Worm (Caenorhabditis elegans) whole organism, late embryonic: Measurements from ENCODE around the gene C07A12.18.

Source experiments
- ceh-6 ChIP-seq: fragments of 200-800 bp; sonication (Bioruptor generic); optimal IDR thresholded peaks from 2 replicates; lab custom pipeline; 2018; ENCODE audit warnings: mild to moderate bottlenecking, missing genetic modification characterization, missing compliant biosample characterization
- rnt-1 ChIP-seq: sonication (generic microtip); optimal IDR thresholded peaks from 2 replicates; lab custom pipeline; 2016; ENCODE audit warnings: missing genetic modification characterization, missing compliant biosample characterization

ce11 chrX:4553491-4553890, 3.8 kb upstream of the C07A12.18 start:
- TF ChIP-seq ceh-6 (GFP tag; lab: Kevin White, UChicago) (no peak), rnt-1 (tag; lab: Kevin White, UChicago) (no peak)
